Worm (Caenorhabditis elegans): ENCODE measurements around the gene mrpl-46.
"Not testable (repeated sequence)": the region's sequence is repeated elsewhere in the genome, so short reads cannot be mapped to it uniquely, and the experiment has no call there.

The mrpl-46 gene

ce11 chrIV:800518-800917 lies at the start of gene mrpl-46:
mrpl-46 (plus strand) TSS chrIV:800818.
- no peak for TF ChIP-seq unc-62 (GFP tag; optimal IDR thresholded peaks at IDR 0.05)

DNA sequence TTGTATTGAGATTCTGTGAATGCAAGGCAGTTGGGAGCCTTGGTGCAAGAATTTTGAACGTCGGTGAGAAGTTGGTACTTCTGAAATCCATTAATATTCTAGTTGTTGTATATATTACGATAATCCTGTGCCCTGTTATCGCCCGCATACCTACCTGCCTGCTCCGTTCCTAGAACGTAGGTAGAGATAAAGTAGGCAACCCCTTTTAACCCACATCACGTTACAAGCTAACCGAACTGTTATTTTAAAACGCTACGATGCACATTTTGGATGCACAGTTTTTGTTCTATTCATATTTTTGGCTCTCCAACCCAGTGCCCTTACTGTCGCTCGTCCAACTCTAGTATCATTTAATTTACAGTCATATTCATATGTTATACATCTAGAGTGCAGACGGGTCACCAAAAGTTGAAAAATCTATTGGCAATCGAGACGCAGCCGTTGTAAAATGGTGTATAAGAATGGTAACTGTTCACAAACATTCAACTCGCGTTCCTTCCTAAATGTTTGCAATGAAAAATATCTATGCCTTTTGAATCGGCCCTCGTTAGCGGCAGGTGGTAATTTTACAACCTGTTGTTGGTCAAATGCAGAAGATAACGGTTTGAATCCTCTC lies 46.2 kb upstream of the mrpl-46 start:
- no peak for TF ChIP-seq unc-62 (GFP tag; optimal IDR thresholded peaks at IDR 0.05)

DNA sequence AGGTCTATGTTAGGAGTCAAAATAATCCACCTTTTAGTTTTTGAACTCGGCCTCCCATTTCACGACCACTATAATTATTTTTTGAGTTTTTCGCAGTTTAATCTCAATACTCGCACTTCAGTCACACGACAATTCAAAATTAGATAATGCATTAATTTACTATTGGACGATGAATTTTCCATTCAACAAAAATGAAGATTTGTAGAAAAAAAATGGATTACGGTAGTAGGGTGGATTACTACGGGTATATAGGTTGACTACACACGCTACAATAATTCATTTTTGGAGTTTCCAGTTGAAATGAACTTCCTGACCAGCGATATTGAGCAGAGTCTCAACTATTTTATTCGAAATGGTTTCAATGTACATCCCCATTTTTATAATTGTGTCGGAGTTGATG lies 44.2 kb upstream of the mrpl-46 start, which contains the start of gene srt-23:
Gene srt-23, plus strand, starts transcription at position 301 of the 400 bp plus-strand sequence.
- TF ChIP-seq unc-62 (GFP tag; optimal IDR thresholded peaks at IDR 0.05) = no peak

ce11 chrIV:756956-757355 lies 43.7 kb upstream of the mrpl-46 start:
- no peak for TF ChIP-seq unc-62 (GFP tag; optimal IDR thresholded peaks at IDR 0.05)

ce11 chrIV:757548-757947 lies 43.1 kb upstream of the mrpl-46 start:
- no peak for TF ChIP-seq unc-62 (GFP tag; optimal IDR thresholded peaks at IDR 0.05)

ce11 chrIV:760267-760666 lies 40.4 kb upstream of the mrpl-46 start, which contains the start of gene gst-40:
gst-40 (plus strand) TSS chrIV:760502.
- TF ChIP-seq unc-62 (GFP tag; optimal IDR thresholded peaks at IDR 0.05) = no peak

ce11 chrIV:762016-762459 lies 38.6 kb upstream of the mrpl-46 start:
- no peak for TF ChIP-seq unc-62 (GFP tag; optimal IDR thresholded peaks at IDR 0.05)

ce11 chrIV:762486-763376 lies 37.9 kb upstream of the mrpl-46 start:
- TF ChIP-seq unc-62 (GFP tag; optimal IDR thresholded peaks at IDR 0.05) = no peak

ce11 chrIV:763377-764063 lies 37.1 kb upstream of the mrpl-46 start, which contains the start of gene col-103:
col-103 (minus strand) TSS chrIV:763678.
- no peak for TF ChIP-seq unc-62 (GFP tag; optimal IDR thresholded peaks at IDR 0.05)

DNA sequence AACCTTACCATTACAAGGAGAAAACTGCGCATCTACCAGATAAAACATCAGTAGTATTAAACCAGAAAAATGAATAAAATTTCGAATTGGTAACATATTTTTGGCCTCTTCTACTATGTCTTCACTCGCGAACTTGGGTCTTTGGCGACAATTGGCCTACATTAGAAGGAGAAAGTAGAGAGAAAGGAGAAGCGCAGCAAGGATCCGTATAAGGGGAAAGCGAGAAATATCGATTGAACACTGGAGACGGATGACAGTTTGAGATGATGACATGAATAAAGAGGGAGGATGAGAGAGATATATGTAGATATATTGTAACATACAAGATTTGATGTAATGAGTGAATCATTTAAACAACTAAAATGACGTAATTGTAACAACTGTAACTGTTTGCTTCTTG lies 32.3 kb upstream of the mrpl-46 start, which contains the start of gene F56B3.2:
Gene F56B3.2, minus strand, starts transcription at position 273 of the 400 bp plus-strand sequence.
- TF ChIP-seq unc-62 (GFP tag; optimal IDR thresholded peaks at IDR 0.05) = no peak

DNA sequence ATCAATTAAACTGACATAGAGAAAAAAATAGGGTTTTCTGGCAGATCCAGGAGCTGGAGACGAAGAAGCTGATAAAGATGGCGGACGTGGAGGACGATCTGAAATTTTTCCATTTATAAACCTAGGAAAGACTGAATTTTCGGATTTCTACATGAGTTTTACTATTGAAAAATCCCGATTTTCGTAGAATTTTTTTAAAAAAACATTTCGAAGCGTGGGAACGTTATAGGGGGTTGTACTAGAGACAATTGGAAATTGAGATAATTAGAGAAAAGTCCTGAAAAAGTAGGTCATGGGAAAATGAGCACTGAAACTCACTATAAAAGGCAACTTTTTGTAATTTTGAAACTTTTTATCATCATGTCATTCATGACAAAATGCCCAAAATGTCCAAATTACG lies 29.6 kb upstream of the mrpl-46 start, which contains the start of gene F56B3.9:
Gene F56B3.9, plus strand, starts transcription at position 301 of the 400 bp plus-strand sequence.
- not testable (repeated sequence) for TF ChIP-seq unc-62 (GFP tag; optimal IDR thresholded peaks at IDR 0.05)

DNA sequence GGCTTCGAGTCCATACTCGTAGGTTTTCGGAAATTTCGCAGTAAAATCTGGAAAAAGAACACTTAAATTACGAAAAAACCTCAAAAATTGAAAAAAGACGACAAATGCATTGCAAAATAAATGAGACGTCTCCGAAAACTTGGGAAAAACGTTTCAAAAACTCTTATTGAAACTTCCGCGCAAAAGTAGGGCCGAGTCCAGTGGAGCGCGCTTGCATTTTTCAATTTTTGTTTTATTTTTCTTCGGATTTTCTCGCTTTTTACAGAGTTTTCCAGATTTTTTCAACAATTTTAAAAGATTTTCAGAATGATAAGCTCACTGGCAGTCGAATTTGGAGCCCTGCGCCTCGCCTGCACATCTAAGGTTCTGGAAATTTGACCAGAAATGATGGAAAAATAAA lies 27.7 kb upstream of the mrpl-46 start, which contains the start of gene mrpl-2:
Gene mrpl-2, plus strand, starts transcription at position 307 of the 400 bp plus-strand sequence.
- no peak for TF ChIP-seq unc-62 (GFP tag; optimal IDR thresholded peaks at IDR 0.05)

DNA sequence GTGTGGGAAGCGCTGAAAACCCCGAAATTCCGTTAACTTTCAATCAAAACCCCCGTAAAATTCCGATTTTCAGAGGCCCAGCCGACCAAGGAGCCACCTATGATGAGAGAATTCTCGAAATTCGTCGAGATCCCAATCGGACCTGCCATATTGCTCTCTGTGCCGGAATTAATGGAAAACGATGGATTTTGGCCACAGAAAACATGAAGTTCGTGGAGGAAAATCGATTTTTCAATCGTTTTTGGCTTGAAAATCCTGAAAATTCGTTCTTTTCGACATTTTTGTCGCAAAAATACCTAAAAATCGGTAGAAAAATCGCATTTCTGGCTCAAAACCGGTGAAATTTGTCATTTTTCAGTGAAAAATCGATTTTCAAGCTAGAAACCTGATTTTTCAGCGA lies 27.0 kb upstream of the mrpl-46 start:
- no peak for TF ChIP-seq unc-62 (GFP tag; optimal IDR thresholded peaks at IDR 0.05)

- TF ChIP-seq unc-62 (GFP tag; optimal IDR thresholded peaks at IDR 0.05) = no peak
Measured at ce11 chrIV:778484-778883, 22.1 kb upstream of the mrpl-46 start, which contains the start of gene ugt-52. ugt-52 (plus strand) TSS chrIV:778784.

ce11 chrIV:782393-782792 lies 18.2 kb upstream of the mrpl-46 start:
- TF ChIP-seq unc-62 (GFP tag; optimal IDR thresholded peaks at IDR 0.05) = no peak

- TF ChIP-seq unc-62 (GFP tag; optimal IDR thresholded peaks at IDR 0.05) = no peak
Measured at ce11 chrIV:787755-788154, 12.9 kb upstream of the mrpl-46 start, which contains the start of gene F56B3.6. F56B3.6 (plus strand) TSS chrIV:788055.

Data from whole organism, dauer.